Fruit fly (Drosophila melanogaster) whole organism, wandering third instar larva: ENCODE measurements around the gene Klc.

Source experiments
- CG9705 ChIP-seq: fragments of 200-800 bp; sonication (Bioruptor generic); optimal IDR thresholded peaks from 2 replicates; lab custom pipeline; 2018; ENCODE audit warnings: missing biosample characterization, mild to moderate bottlenecking, missing genetic modification characterization
- CrebA ChIP-seq: fragments of 200-800 bp; sonication (Bioruptor generic); optimal IDR thresholded peaks from 2 replicates; lab custom pipeline; 2016; ENCODE audit warnings: missing biosample characterization, mild to moderate bottlenecking, missing genetic modification characterization, borderline replicate concordance
- Dfd ChIP-seq: fragments of >200 bp; optimal IDR thresholded peaks from 2 replicates; lab custom pipeline; 2017; ENCODE audit warnings: missing biosample characterization, missing genetic modification characterization
- Dif ChIP-seq: fragments of 200-275, 200-300 bp; sonication (Bioruptor generic); optimal IDR thresholded peaks from 2 replicates; lab custom pipeline; 2018; ENCODE audit warnings: missing biosample characterization, missing genetic modification characterization; ENCODE audit not compliant: partially characterized antibody
- GATAd ChIP-seq: sonication (Bioruptor generic); optimal IDR thresholded peaks from 2 replicates; lab custom pipeline; 2016; ENCODE audit warnings: missing biosample characterization, missing genetic modification characterization
- HLH106 ChIP-seq: fragments of 200-800 bp; optimal IDR thresholded peaks from 3 replicates; lab custom pipeline; 2019; ENCODE audit warnings: missing biosample characterization, mild to moderate bottlenecking, missing genetic modification characterization, moderate library complexity
- Hnf4 ChIP-seq: fragments of 200-800 bp; sonication (Bioruptor generic); optimal IDR thresholded peaks from 2 replicates; lab custom pipeline; 2016; ENCODE audit warnings: missing biosample characterization, mild to moderate bottlenecking, missing genetic modification characterization
- Hr78 ChIP-seq: fragments of >200 bp; optimal IDR thresholded peaks from 2 replicates; lab custom pipeline; 2017; ENCODE audit warnings: missing biosample characterization, missing genetic modification characterization
- Jra ChIP-seq: sonication (Bioruptor generic); optimal IDR thresholded peaks from 2 replicates; lab custom pipeline; 2016; ENCODE audit warnings: missing biosample characterization, missing genetic modification characterization
- Mio ChIP-seq: sonication (Bioruptor generic); optimal IDR thresholded peaks from 2 replicates; lab custom pipeline; 2016; ENCODE audit warnings: missing biosample characterization, missing genetic modification characterization
- Myc ChIP-seq: fragments of >200 bp; optimal IDR thresholded peaks from 2 replicates; lab custom pipeline; 2017
- N ChIP-seq: fragments of >200 bp; optimal IDR thresholded peaks from 2 replicates; lab custom pipeline; 2018; ENCODE audit warnings: missing biosample characterization, missing external identifiers, missing genetic modification characterization
- OdsH ChIP-seq: fragments of 200-800 bp; sonication (Bioruptor generic); optimal IDR thresholded peaks from 2 replicates; lab custom pipeline; 2016; ENCODE audit warnings: missing biosample characterization, mild to moderate bottlenecking, missing genetic modification characterization
- Rel ChIP-seq, 2 experiments: fragments of 200-800 bp; sonication (Bioruptor generic) in 1 of 2; optimal IDR thresholded peaks; 2 replicates in 1 of 2; 3 replicates in 1 of 2; lab custom pipeline; 2016 to 2019; ENCODE audit warnings: mild to moderate bottlenecking in 2 of 2, missing biosample characterization in 2 of 2, missing genetic modification characterization in 2 of 2, moderate library complexity in 1 of 2
- Sp1 ChIP-seq: fragments of 200-800 bp; sonication (Bioruptor generic); optimal IDR thresholded peaks from 3 replicates; lab custom pipeline; 2019; ENCODE audit warnings: missing biosample characterization, mild to moderate bottlenecking, missing genetic modification characterization, moderate library complexity
- Vsx2 ChIP-seq: fragments of 200-300, 225-300 bp; sonication (Bioruptor generic); optimal IDR thresholded peaks from 2 replicates; lab custom pipeline; 2018; ENCODE audit warnings: missing biosample characterization, missing genetic modification characterization; ENCODE audit not compliant: partially characterized antibody
- brk ChIP-seq: fragments of 200-800 bp; sonication (Bioruptor generic); optimal IDR thresholded peaks from 2 replicates; lab custom pipeline; 2016; ENCODE audit warnings: missing biosample characterization, mild to moderate bottlenecking, missing genetic modification characterization
- dsf ChIP-seq: sonication (Bioruptor generic); optimal IDR thresholded peaks from 2 replicates; lab custom pipeline; 2016; ENCODE audit warnings: missing biosample characterization, missing genetic modification characterization, borderline replicate concordance
- foxo ChIP-seq, 2 experiments: fragments of 200-800 bp; sonication (Bioruptor generic); optimal IDR thresholded peaks; 2 replicates in 1 of 2; 3 replicates in 1 of 2; lab custom pipeline; 2016 to 2017; ENCODE audit warnings: missing biosample characterization in 2 of 2, missing genetic modification characterization in 2 of 2
- fru ChIP-seq: fragments of 200-800 bp; sonication (Bioruptor generic); optimal IDR thresholded peaks from 3 replicates; lab custom pipeline; 2016; ENCODE audit warnings: missing biosample characterization, mild to moderate bottlenecking, missing genetic modification characterization
- h ChIP-seq: fragments of 200-800 bp; sonication (Bioruptor generic); optimal IDR thresholded peaks from 3 replicates; lab custom pipeline; 2016; ENCODE audit warnings: missing biosample characterization, mild to moderate bottlenecking, missing genetic modification characterization
- jim ChIP-seq: fragments of 175-275, 200-325 bp; sonication (Bioruptor generic); optimal IDR thresholded peaks from 2 replicates; lab custom pipeline; 2016; ENCODE audit warnings: missing biosample characterization, mild to moderate bottlenecking, missing genetic modification characterization
- psq ChIP-seq: fragments of 200-800 bp; sonication (Bioruptor generic); optimal IDR thresholded peaks from 3 replicates; lab custom pipeline; 2017; ENCODE audit warnings: missing biosample characterization, mild to moderate bottlenecking, missing genetic modification characterization, moderate library complexity
- rgr ChIP-seq: fragments of 200-800 bp; sonication (Bioruptor generic); optimal IDR thresholded peaks from 3 replicates; lab custom pipeline; 2016; ENCODE audit warnings: missing biosample characterization, mild to moderate bottlenecking, missing genetic modification characterization
- sage ChIP-seq: fragments of 200-800 bp; sonication (Bioruptor generic); optimal IDR thresholded peaks from 2 replicates; lab custom pipeline; 2016; ENCODE audit warnings: missing biosample characterization, mild to moderate bottlenecking, missing genetic modification characterization
- sv ChIP-seq: fragments of 200-800 bp; sonication (Bioruptor generic); optimal IDR thresholded peaks from 3 replicates; lab custom pipeline; 2016; ENCODE audit warnings: missing biosample characterization, missing genetic modification characterization
- tai ChIP-seq: sonication (Bioruptor generic); optimal IDR thresholded peaks from 2 replicates; lab custom pipeline; 2016; ENCODE audit warnings: missing biosample characterization, missing genetic modification characterization
- woc ChIP-seq: sonication (Bioruptor generic); optimal IDR thresholded peaks from 2 replicates; lab custom pipeline; 2016; ENCODE audit warnings: missing biosample characterization, mild to moderate bottlenecking, missing genetic modification characterization

Klc gene

dm6 chr3L:12745121-12745770, 4.6 kb downstream of the Klc start, which contains the start of gene CG32109:
CG32109 (plus strand) TSS chr3L:12745344.
- no peak for TF ChIP-seq brk (GFP tag; lab: Kevin White, UChicago)
- no peak for TF ChIP-seq Myc (lab: Kevin White, UChicago)
- TF ChIP-seq N: no peak
- no peak for TF ChIP-seq Mio (GFP tag; lab: Kevin White, UChicago)
- peak; percentile 26 for TF ChIP-seq sage (GFP tag; lab: Kevin White, UChicago)
- no peak for TF ChIP-seq Hnf4 (GFP tag; lab: Kevin White, UChicago)

DNA sequence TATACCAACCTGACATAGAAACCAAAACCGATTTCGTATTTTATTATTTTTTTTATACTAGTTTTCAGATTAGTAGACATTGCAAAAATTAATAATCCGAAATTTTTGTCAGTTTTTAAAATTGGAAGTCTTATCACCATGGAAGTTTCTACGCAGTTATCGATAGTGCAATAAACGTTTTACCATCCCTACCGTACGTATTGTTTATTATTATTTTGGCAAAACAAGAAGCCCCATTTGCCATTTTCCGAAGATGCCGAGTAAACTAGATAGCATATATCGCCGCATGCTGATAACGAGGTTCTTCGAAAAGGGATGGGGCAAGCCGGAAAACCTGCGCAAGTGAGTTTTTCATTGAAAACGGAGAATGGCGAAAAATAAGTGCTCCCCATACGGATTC, 8.2 kb downstream of the Klc start, which contains the start of gene CG32112:
TSS of gene CG32112 (plus strand) at position 111 of the 400 bp plus-strand sequence.
- TF ChIP-seq tai (GFP tag; lab: Kevin White, UChicago) (peak; percentile 50), HLH106 (tag; lab: Kevin White, UChicago) (no peak), OdsH (GFP tag; lab: Kevin White, UChicago) (peak; percentile 13), foxo (GFP tag; optimal IDR thresholded peaks at IDR 0.05; lab: Kevin White, UChicago) (no peak), dsf (GFP tag; lab: Kevin White, UChicago) (peak; percentile 1), brk (GFP tag; lab: Kevin White, UChicago) (peak; percentile 46), Jra (GFP tag; lab: Kevin White, UChicago) (peak; percentile 54), psq (GFP tag; lab: Kevin White, UChicago) (peak; percentile 5), Dif (no peak), fru (GFP tag; lab: Kevin White, UChicago) (no peak), Hnf4 (GFP tag; lab: Kevin White, UChicago) (peak; percentile 56), Vsx2 (GFP tag; lab: Kevin White, UChicago) (no peak), Sp1 (GFP tag; lab: Kevin White, UChicago) (no peak), h (GFP tag; lab: Kevin White, UChicago) (no peak), Hr78 (GFP tag; lab: Kevin White, UChicago) (no peak), Dfd (no peak)

- no peak for TF ChIP-seq CrebA
- no peak for TF ChIP-seq brk (GFP tag; lab: Kevin White, UChicago)
- TF ChIP-seq CG9705 (GFP tag; lab: Kevin White, UChicago): no peak
- TF ChIP-seq N: no peak
- TF ChIP-seq rgr: no peak
- no peak for TF ChIP-seq psq (GFP tag; lab: Kevin White, UChicago)
- no peak for TF ChIP-seq jim (GFP tag; lab: Kevin White, UChicago)
- no peak for TF ChIP-seq Myc (lab: Kevin White, UChicago)
- TF ChIP-seq h (GFP tag; lab: Kevin White, UChicago): no peak
- no peak for TF ChIP-seq Hnf4 (GFP tag; lab: Kevin White, UChicago)
- TF ChIP-seq GATAd (GFP tag; lab: Kevin White, UChicago): no peak
- TF ChIP-seq Vsx2 (GFP tag; lab: Kevin White, UChicago): no peak
- no peak for TF ChIP-seq sv (GFP tag; lab: Kevin White, UChicago)
- no peak for TF ChIP-seq woc
- TF ChIP-seq tai (GFP tag; lab: Kevin White, UChicago): no peak
- no peak for TF ChIP-seq fru (GFP tag; lab: Kevin White, UChicago)
- TF ChIP-seq, all 38 proteins: peak for 0
Observed at dm6 chr3L:12735707-12736106, 14.1 kb downstream of the Klc start.

DNA sequence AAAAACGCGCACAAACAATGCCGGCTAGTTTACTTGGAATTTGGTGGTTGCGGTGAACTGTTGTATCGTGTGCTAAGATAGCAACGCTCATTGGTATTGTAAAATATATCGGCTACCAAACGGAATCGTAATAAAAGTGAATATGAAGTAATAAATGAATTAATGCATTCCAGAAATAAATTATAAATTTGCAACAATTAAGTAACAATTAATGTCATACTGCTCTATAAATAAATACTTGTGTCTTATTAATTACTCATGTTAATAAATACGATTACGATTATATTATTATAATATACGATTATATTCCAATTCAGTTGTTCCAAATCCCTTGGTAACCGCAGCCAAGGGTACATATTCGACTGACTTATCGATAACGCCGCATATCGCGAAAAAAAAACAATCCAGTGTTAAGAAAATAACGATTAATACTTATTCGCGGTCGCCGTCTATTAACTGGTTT, 15.3 kb downstream of the Klc start, which contains the start of the genes SmD1 and Ptp69D:
TSS of gene SmD1 (minus strand) at position 62 of the 463 bp plus-strand sequence.
TSS of gene Ptp69D (plus strand) at position 396 of the 463 bp plus-strand sequence.
- no peak for TF ChIP-seq Rel (GFP tag; optimal IDR thresholded peaks at IDR 0.05; lab: Kevin White, UChicago)
- TF ChIP-seq Rel (tag; optimal IDR thresholded peaks at IDR 0.05; lab: Kevin White, UChicago): no peak
- TF ChIP-seq woc: peak; percentile 55
- peak; percentile 8 for TF ChIP-seq brk (GFP tag; lab: Kevin White, UChicago)

DNA sequence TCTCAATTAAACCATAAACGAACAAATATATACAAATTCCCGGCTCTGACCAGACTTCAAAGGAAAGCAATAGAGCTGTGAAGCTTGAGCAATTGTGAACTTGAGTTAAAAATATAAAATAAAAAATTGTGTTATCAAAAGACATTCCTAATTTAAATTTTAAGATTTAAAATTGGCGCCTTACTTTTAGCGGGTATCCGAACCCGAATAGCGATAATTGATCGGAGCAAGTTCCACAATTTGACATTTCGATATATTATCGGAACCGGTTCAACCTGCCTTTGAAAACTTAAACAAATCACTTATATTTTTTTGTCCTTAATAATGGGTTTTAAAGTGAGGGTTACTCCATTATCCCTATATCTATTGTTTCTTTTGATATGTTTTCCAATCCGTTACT, 17.1 kb downstream of the Klc start:
- TF ChIP-seq Vsx2 (GFP tag; lab: Kevin White, UChicago) (peak; percentile 5), CG9705 (GFP tag; lab: Kevin White, UChicago) (no peak)
